Worm (Caenorhabditis elegans) whole organism, L3 larva: Measurements from ENCODE around the gene Y43F8B.3.
A peak's percentile ranks its signal among the peaks of the same experiment; 100 is the strongest.

Experiments
- R02D3.7 ChIP-seq: fragments of 150-350 bp; optimal IDR thresholded peaks from 2 replicates; lab custom pipeline; 2014; ENCODE audit warnings: missing biosample characterization, missing genetic modification characterization
- aly-2 ChIP-seq: fragments of 150-350 bp; optimal IDR thresholded peaks from 2 replicates; lab custom pipeline; 2014; ENCODE audit warnings: missing biosample characterization, missing genetic modification characterization
- ama-1 ChIP-seq: fragments of 150-350 bp; optimal IDR thresholded peaks from 2 replicates; lab custom pipeline; 2018
- ceh-82 ChIP-seq: fragments of 150-350 bp; optimal IDR thresholded peaks from 2 replicates; lab custom pipeline; 2014; ENCODE audit warnings: missing biosample characterization, missing genetic modification characterization
- ceh-9 ChIP-seq: sonication (generic microtip); optimal IDR thresholded peaks from 2 replicates; lab custom pipeline; 2018; ENCODE audit warnings: missing biosample characterization, missing genetic modification characterization
- daf-12 ChIP-seq: fragments of 150-350 bp; optimal IDR thresholded peaks from 2 replicates; lab custom pipeline; 2014; ENCODE audit warnings: missing biosample characterization, missing genetic modification reagents, missing genetic modification characterization
- egl-5 ChIP-seq: fragments of 150-350 bp; optimal IDR thresholded peaks from 2 replicates; lab custom pipeline; 2017; ENCODE audit warnings: missing biosample characterization, missing genetic modification reagents, missing genetic modification characterization, inconsistent platforms
- elt-1 ChIP-seq: fragments of 150-350 bp; optimal IDR thresholded peaks from 2 replicates; lab custom pipeline; 2014; ENCODE audit warnings: missing biosample characterization, missing genetic modification characterization
- elt-2 ChIP-seq: sonication (generic microtip); optimal IDR thresholded peaks from 2 replicates; lab custom pipeline; 2016; ENCODE audit warnings: missing genetic modification reagents, mild to moderate bottlenecking, missing genetic modification characterization, missing compliant biosample characterization
- elt-3 ChIP-seq, 3 experiments: fragments of 150-350 bp in 1 of 3; sonication (generic microtip) in 2 of 3; optimal IDR thresholded peaks; 2 replicates in 2 of 3; 4 replicates in 1 of 3; lab custom pipeline; 2014 to 2017; ENCODE audit warnings: missing biosample characterization in 3 of 3, missing genetic modification characterization in 3 of 3
- eor-1 ChIP-seq, 2 experiments: fragments of 150-350 bp; optimal IDR thresholded peaks; 2 replicates each; lab custom pipeline; 2014 to 2018; ENCODE audit warnings: missing biosample characterization in 2 of 2, missing genetic modification characterization in 2 of 2
- fkh-10 ChIP-seq: sonication (generic microtip); optimal IDR thresholded peaks from 2 replicates; lab custom pipeline; 2017; ENCODE audit warnings: missing biosample characterization, missing genetic modification reagents, missing genetic modification characterization
- fkh-2 ChIP-seq: fragments of 150-350 bp; optimal IDR thresholded peaks from 2 replicates; lab custom pipeline; 2014; ENCODE audit warnings: missing biosample characterization, missing genetic modification reagents, missing genetic modification characterization
- fos-1 ChIP-seq: fragments of 150-350 bp; optimal IDR thresholded peaks from 2 replicates; lab custom pipeline; 2014; ENCODE audit warnings: missing biosample characterization, missing genetic modification characterization
- hmg-11 ChIP-seq: sonication (generic microtip); optimal IDR thresholded peaks from 2 replicates; lab custom pipeline; 2016; ENCODE audit warnings: missing genetic modification characterization, missing compliant biosample characterization
- jun-1 ChIP-seq: fragments of 150-350 bp; optimal IDR thresholded peaks from 2 replicates; lab custom pipeline; 2014; ENCODE audit warnings: missing biosample characterization, missing genetic modification reagents, missing genetic modification characterization
- lin-15B ChIP-seq: fragments of 150-350 bp; optimal IDR thresholded peaks from 2 replicates; lab custom pipeline; 2014; ENCODE audit warnings: missing biosample characterization, missing genetic modification characterization
- lin-39 ChIP-seq: fragments of 150-350 bp; optimal IDR thresholded peaks from 2 replicates; lab custom pipeline; 2018; ENCODE audit warnings: missing biosample characterization, missing genetic modification reagents, missing genetic modification characterization
- lsy-12 ChIP-seq: sonication (generic microtip); optimal IDR thresholded peaks from 2 replicates; lab custom pipeline; 2016; ENCODE audit warnings: mild to moderate bottlenecking, missing genetic modification characterization, missing compliant biosample characterization
- mdl-1 ChIP-seq: fragments of 150-350 bp; optimal IDR thresholded peaks from 2 replicates; lab custom pipeline; 2014; ENCODE audit warnings: missing biosample characterization, missing genetic modification characterization
- mml-1 ChIP-seq: fragments of 150-350 bp; sonication (generic microtip); optimal IDR thresholded peaks from 3 replicates; lab custom pipeline; 2014; ENCODE audit warnings: missing biosample characterization, missing genetic modification characterization
- nfya-1 ChIP-seq: sonication (generic microtip); optimal IDR thresholded peaks from 2 replicates; lab custom pipeline; 2017; ENCODE audit warnings: missing genetic modification characterization, mild to moderate bottlenecking, missing compliant biosample characterization, antibody characterized with exemption, moderate library complexity; ENCODE audit not compliant: insufficient read depth
- nhr-11 ChIP-seq: fragments of 150-350 bp; optimal IDR thresholded peaks from 2 replicates; lab custom pipeline; 2014; ENCODE audit warnings: missing biosample characterization, missing genetic modification characterization
- nhr-12 ChIP-seq: fragments of 150-350 bp; optimal IDR thresholded peaks from 2 replicates; lab custom pipeline; 2014; ENCODE audit warnings: missing biosample characterization, missing genetic modification characterization
- nhr-23 ChIP-seq: fragments of 150-350 bp; optimal IDR thresholded peaks from 2 replicates; lab custom pipeline; 2014; ENCODE audit warnings: missing biosample characterization, missing genetic modification reagents, missing genetic modification characterization
- nhr-237 ChIP-seq: fragments of 150-350 bp; optimal IDR thresholded peaks from 2 replicates; lab custom pipeline; 2014; ENCODE audit warnings: missing biosample characterization, missing genetic modification characterization
- nhr-25 ChIP-seq: sonication (generic microtip); optimal IDR thresholded peaks from 2 replicates; lab custom pipeline; 2017; ENCODE audit warnings: missing biosample characterization, missing genetic modification characterization
- nhr-28 ChIP-seq: fragments of 150-350 bp; optimal IDR thresholded peaks from 2 replicates; lab custom pipeline; 2014; ENCODE audit warnings: missing biosample characterization, missing genetic modification characterization
- nhr-43 ChIP-seq: sonication (generic microtip); optimal IDR thresholded peaks from 2 replicates; lab custom pipeline; 2016; ENCODE audit warnings: mild to moderate bottlenecking, missing genetic modification characterization, missing compliant biosample characterization; ENCODE audit not compliant: poor library complexity, severe bottlenecking
- nhr-67 ChIP-seq: fragments of 150-350 bp; optimal IDR thresholded peaks from 2 replicates; lab custom pipeline; 2014; ENCODE audit warnings: missing biosample characterization, missing genetic modification characterization
- nhr-76 ChIP-seq: fragments of 150-350 bp; sonication (generic microtip); optimal IDR thresholded peaks from 5 replicates; lab custom pipeline; 2014; ENCODE audit warnings: missing biosample characterization, missing genetic modification characterization
- pha-4 ChIP-seq: fragments of 150-350 bp; optimal IDR thresholded peaks from 2 replicates; lab custom pipeline; 2014; ENCODE audit warnings: missing biosample characterization, missing genetic modification reagents, missing genetic modification characterization
- pqm-1 ChIP-seq: fragments of 150-350 bp; optimal IDR thresholded peaks from 2 replicates; lab custom pipeline; 2017; ENCODE audit warnings: missing biosample characterization, missing genetic modification characterization, inconsistent platforms
- sea-2 ChIP-seq: fragments of 150-350 bp; sonication (generic microtip); optimal IDR thresholded peaks from 4 replicates; lab custom pipeline; 2014; ENCODE audit warnings: missing biosample characterization, missing genetic modification reagents, missing genetic modification characterization
- skn-1 ChIP-seq: fragments of 150-350 bp; optimal IDR thresholded peaks from 2 replicates; lab custom pipeline; 2014; ENCODE audit warnings: missing biosample characterization, missing genetic modification characterization
- tbx-2 ChIP-seq: sonication (generic microtip); optimal IDR thresholded peaks from 2 replicates; lab custom pipeline; 2016; ENCODE audit warnings: mild to moderate bottlenecking, missing genetic modification characterization, missing compliant biosample characterization
- unc-39 ChIP-seq: sonication (generic microtip); optimal IDR thresholded peaks from 4 replicates; lab custom pipeline; 2017; ENCODE audit warnings: missing biosample characterization, missing genetic modification characterization
- unc-62 ChIP-seq: fragments of 150-350 bp; sonication (generic microtip); optimal IDR thresholded peaks from 4 replicates; lab custom pipeline; 2014; ENCODE audit warnings: missing biosample characterization, missing genetic modification reagents, missing genetic modification characterization
- zag-1 ChIP-seq: fragments of 150-350 bp; optimal IDR thresholded peaks from 2 replicates; lab custom pipeline; 2014; ENCODE audit warnings: missing biosample characterization, missing genetic modification characterization
- ztf-11 ChIP-seq: fragments of 150-350 bp; optimal IDR thresholded peaks from 2 replicates; lab custom pipeline; 2014; ENCODE audit warnings: missing biosample characterization, missing genetic modification characterization
- ztf-4 ChIP-seq: fragments of 150-350 bp; optimal IDR thresholded peaks from 2 replicates; lab custom pipeline; 2014; ENCODE audit warnings: missing biosample characterization, missing genetic modification characterization

Gene Y43F8B.3

DNA sequence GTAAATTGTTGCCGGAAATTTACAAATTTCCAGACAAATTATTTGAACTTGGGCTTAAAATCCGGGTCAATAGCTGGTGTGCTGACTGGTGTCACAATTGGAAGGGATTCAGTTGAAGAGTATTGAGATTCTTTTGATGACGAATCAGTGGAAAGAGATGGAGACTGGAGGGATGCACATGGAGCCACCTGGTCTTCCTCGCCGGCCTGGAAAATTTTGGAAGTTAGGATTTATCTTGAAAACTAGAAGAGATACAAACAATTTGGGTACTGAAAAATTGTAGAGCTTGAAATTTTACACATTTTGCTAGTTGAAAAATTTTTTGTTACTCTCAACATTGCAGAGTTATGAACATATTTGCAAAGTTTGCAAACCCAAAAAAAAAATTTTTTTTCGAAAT is 17.2 kb downstream of the Y43F8B.3 start:
- no peak for TF ChIP-seq tbx-2
- TF ChIP-seq ztf-4 = peak; percentile 73
- TF ChIP-seq nfya-1 (tag; lab: Kevin White, UChicago) = peak; percentile 73
- no peak for TF ChIP-seq unc-39 (tag; lab: Kevin White, UChicago)
- TF ChIP-seq ama-1 (lab: Kevin White, UChicago) = peak; percentile 97
- no peak for TF ChIP-seq nhr-23 (tag; lab: Kevin White, UChicago)
- TF ChIP-seq lin-39 = no peak
- peak; percentile 94 for TF ChIP-seq nhr-25 (tag; lab: Kevin White, UChicago)
- TF ChIP-seq nhr-43 (tag; lab: Kevin White, UChicago) = peak; percentile 54
- no peak for TF ChIP-seq mdl-1 (tag; lab: Kevin White, UChicago)
- TF ChIP-seq pqm-1 (tag; lab: Kevin White, UChicago) = no peak
- no peak for TF ChIP-seq pha-4 (tag; lab: Kevin White, UChicago)

DNA sequence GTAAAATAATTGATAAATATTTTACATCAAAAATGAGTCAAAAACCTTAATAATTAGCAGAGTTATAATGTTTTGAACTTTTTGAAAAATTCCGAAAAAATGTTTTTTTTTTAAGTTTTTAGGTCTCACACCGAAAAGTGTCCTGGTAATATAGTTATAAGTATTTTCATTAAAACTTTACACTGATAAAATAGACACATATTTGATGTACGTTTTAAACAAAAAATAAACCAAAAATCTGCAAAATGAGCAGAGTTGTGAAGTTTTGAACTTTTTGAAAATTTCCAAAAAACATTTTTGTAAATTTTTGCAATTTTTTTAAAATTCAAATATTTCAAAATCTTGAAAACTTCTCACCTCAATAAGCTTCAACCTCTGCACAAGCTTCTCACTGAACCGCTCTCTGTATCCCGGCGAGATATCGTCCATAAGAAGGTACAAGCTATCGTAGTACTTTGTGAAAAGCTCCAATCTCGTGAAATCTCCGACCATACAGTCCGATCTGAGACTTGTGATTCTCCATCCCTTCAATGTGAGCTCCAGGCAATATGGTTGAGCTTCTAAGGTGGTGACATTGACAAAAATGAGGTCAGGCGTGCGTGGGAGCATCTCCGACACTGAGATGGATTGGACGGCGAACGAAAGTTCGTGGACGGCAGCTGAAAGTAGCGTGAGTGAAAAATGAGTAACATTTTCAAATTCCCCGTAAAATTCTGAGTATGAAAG is 17.9 kb downstream of the Y43F8B.3 start:
- TF ChIP-seq ama-1 (lab: Kevin White, UChicago) = peak; percentile 94
- TF ChIP-seq tbx-2 = no peak
- TF ChIP-seq nhr-25 (tag; lab: Kevin White, UChicago) = peak; percentile 84

DNA sequence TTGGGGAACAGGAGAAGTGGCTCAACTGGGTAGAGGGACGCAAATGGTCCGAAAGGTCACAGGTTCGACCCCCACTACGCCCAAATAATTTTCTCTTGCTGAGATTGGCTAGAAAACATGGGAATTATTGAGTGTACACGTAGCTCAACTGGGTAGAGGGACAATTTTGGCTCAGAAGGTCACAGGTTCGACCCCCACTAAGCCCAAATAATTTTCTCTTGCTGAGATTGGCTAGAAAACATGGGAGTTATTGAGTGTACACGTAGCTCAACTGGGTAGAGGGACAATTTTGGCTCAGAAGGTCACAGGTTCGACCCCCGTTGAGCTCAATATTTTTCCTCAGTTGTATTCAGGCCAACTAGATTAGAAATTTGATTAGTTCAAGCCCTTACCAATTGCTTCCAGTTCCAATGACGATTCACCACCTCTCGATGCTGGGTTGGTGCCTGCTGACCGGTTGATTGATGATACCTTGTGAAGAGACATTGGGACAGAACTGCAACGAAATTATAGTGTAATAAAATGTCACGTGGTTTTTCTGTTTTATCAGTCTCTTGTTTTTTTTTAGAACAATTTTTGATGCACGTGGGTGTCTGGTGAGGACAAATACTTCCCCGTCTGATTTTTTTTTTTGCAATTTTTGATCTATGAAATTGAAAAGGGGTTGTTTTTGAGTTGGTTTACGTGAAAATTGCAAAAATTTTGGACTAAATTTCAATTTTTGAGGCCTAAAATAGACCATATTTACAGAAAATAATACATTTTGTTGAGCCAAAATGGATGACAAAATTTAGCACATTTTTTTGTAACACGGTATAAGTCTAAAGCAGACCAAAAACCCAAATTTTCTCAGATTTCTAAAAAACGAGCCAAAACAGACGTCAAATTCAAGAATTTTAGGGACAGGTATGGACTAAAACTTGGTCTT is 18.7 kb downstream of the Y43F8B.3 start:
- TF ChIP-seq sea-2 (GFP tag; lab: Kevin White, UChicago) (no peak), nhr-76 (tag; lab: Kevin White, UChicago) (no peak), ceh-9 (tag; lab: Kevin White, UChicago) (no peak), aly-2 (no peak), ceh-82 (tag; lab: Kevin White, UChicago) (no peak), nhr-67 (tag; lab: Kevin White, UChicago) (no peak), eor-1 (tag; optimal IDR thresholded peaks at IDR 0.05; lab: Kevin White, UChicago) (no peak), nhr-11 (tag; lab: Kevin White, UChicago) (no peak), fkh-2 (no peak), pha-4 (tag; lab: Kevin White, UChicago) (no peak), lin-39 (peak; percentile 51), tbx-2 (no peak), fos-1 (no peak), ztf-4 (no peak), nhr-237 (no peak), nhr-23 (tag; lab: Kevin White, UChicago) (no peak), elt-1 (no peak), ama-1 (lab: Kevin White, UChicago) (peak; percentile 59), zag-1 (no peak), jun-1 (no peak), nfya-1 (tag; lab: Kevin White, UChicago) (peak; percentile 59), nhr-12 (tag; lab: Kevin White, UChicago) (no peak), mml-1 (no peak), elt-3 (tag; optimal IDR thresholded peaks at IDR 0.05; lab: Kevin White, UChicago) (no peak), R02D3.7 (no peak), fkh-10 (GFP tag; lab: Kevin White, UChicago) (no peak), nhr-43 (tag; lab: Kevin White, UChicago) (peak; percentile 45), lsy-12 (no peak), unc-62 (no peak), elt-2 (peak; percentile 17), egl-5 (tag; lab: Kevin White, UChicago) (no peak), mdl-1 (tag; lab: Kevin White, UChicago) (no peak), nhr-25 (tag; lab: Kevin White, UChicago) (peak; percentile 23), hmg-11 (tag; lab: Kevin White, UChicago) (no peak), daf-12 (tag; lab: Kevin White, UChicago) (no peak), ztf-11 (no peak), lin-15B (tag; lab: Kevin White, UChicago) (no peak), nhr-28 (tag; lab: Kevin White, UChicago) (no peak), pqm-1 (tag; lab: Kevin White, UChicago) (no peak), skn-1 (tag; lab: Kevin White, UChicago) (no peak)
